Worm (Caenorhabditis elegans) whole organism, L3 larva: ENCODE data around the gene W04D12.1.
A peak's percentile ranks its signal among the peaks of the same experiment; 100 is the strongest.

Experiments used
- ZK546.5 ChIP-seq: sonication (generic microtip); optimal IDR thresholded peaks from 2 replicates; lab custom pipeline; 2017; ENCODE audit warnings: missing biosample characterization, missing genetic modification characterization
- aly-2 ChIP-seq: fragments of 150-350 bp; optimal IDR thresholded peaks from 2 replicates; lab custom pipeline; 2014; ENCODE audit warnings: missing biosample characterization, missing genetic modification characterization
- ama-1 ChIP-seq: fragments of 150-350 bp; optimal IDR thresholded peaks from 2 replicates; lab custom pipeline; 2018
- ceh-28 ChIP-seq: fragments of 150-350 bp; optimal IDR thresholded peaks from 2 replicates; lab custom pipeline; 2014; ENCODE audit warnings: missing biosample characterization, missing genetic modification reagents, missing genetic modification characterization
- ceh-82 ChIP-seq: fragments of 150-350 bp; optimal IDR thresholded peaks from 2 replicates; lab custom pipeline; 2014; ENCODE audit warnings: missing biosample characterization, missing genetic modification characterization
- daf-12 ChIP-seq: fragments of 150-350 bp; optimal IDR thresholded peaks from 2 replicates; lab custom pipeline; 2014; ENCODE audit warnings: missing biosample characterization, missing genetic modification reagents, missing genetic modification characterization
- egl-5 ChIP-seq: fragments of 150-350 bp; optimal IDR thresholded peaks from 2 replicates; lab custom pipeline; 2017; ENCODE audit warnings: missing biosample characterization, missing genetic modification reagents, missing genetic modification characterization, inconsistent platforms
- elt-1 ChIP-seq: fragments of 150-350 bp; optimal IDR thresholded peaks from 2 replicates; lab custom pipeline; 2014; ENCODE audit warnings: missing biosample characterization, missing genetic modification characterization
- elt-2 ChIP-seq: sonication (generic microtip); optimal IDR thresholded peaks from 2 replicates; lab custom pipeline; 2016; ENCODE audit warnings: missing genetic modification reagents, mild to moderate bottlenecking, missing genetic modification characterization, missing compliant biosample characterization
- fkh-10 ChIP-seq: sonication (generic microtip); optimal IDR thresholded peaks from 2 replicates; lab custom pipeline; 2017; ENCODE audit warnings: missing biosample characterization, missing genetic modification reagents, missing genetic modification characterization
- fkh-2 ChIP-seq: fragments of 150-350 bp; optimal IDR thresholded peaks from 2 replicates; lab custom pipeline; 2014; ENCODE audit warnings: missing biosample characterization, missing genetic modification reagents, missing genetic modification characterization
- fos-1 ChIP-seq: fragments of 150-350 bp; optimal IDR thresholded peaks from 2 replicates; lab custom pipeline; 2014; ENCODE audit warnings: missing biosample characterization, missing genetic modification characterization
- lin-39 ChIP-seq: fragments of 150-350 bp; optimal IDR thresholded peaks from 2 replicates; lab custom pipeline; 2018; ENCODE audit warnings: missing biosample characterization, missing genetic modification reagents, missing genetic modification characterization
- lsy-12 ChIP-seq: sonication (generic microtip); optimal IDR thresholded peaks from 2 replicates; lab custom pipeline; 2016; ENCODE audit warnings: mild to moderate bottlenecking, missing genetic modification characterization, missing compliant biosample characterization
- mdl-1 ChIP-seq: fragments of 150-350 bp; optimal IDR thresholded peaks from 2 replicates; lab custom pipeline; 2014; ENCODE audit warnings: missing biosample characterization, missing genetic modification characterization
- nfya-1 ChIP-seq: sonication (generic microtip); optimal IDR thresholded peaks from 2 replicates; lab custom pipeline; 2017; ENCODE audit warnings: missing genetic modification characterization, mild to moderate bottlenecking, missing compliant biosample characterization, antibody characterized with exemption, moderate library complexity; ENCODE audit not compliant: insufficient read depth
- nhr-11 ChIP-seq: fragments of 150-350 bp; optimal IDR thresholded peaks from 2 replicates; lab custom pipeline; 2014; ENCODE audit warnings: missing biosample characterization, missing genetic modification characterization
- nhr-12 ChIP-seq: fragments of 150-350 bp; optimal IDR thresholded peaks from 2 replicates; lab custom pipeline; 2014; ENCODE audit warnings: missing biosample characterization, missing genetic modification characterization
- nhr-23 ChIP-seq: fragments of 150-350 bp; optimal IDR thresholded peaks from 2 replicates; lab custom pipeline; 2014; ENCODE audit warnings: missing biosample characterization, missing genetic modification reagents, missing genetic modification characterization
- nhr-237 ChIP-seq: fragments of 150-350 bp; optimal IDR thresholded peaks from 2 replicates; lab custom pipeline; 2014; ENCODE audit warnings: missing biosample characterization, missing genetic modification characterization
- nhr-25 ChIP-seq: sonication (generic microtip); optimal IDR thresholded peaks from 2 replicates; lab custom pipeline; 2017; ENCODE audit warnings: missing biosample characterization, missing genetic modification characterization
- nhr-28 ChIP-seq: fragments of 150-350 bp; optimal IDR thresholded peaks from 2 replicates; lab custom pipeline; 2014; ENCODE audit warnings: missing biosample characterization, missing genetic modification characterization
- nhr-77 ChIP-seq: fragments of 150-350 bp; optimal IDR thresholded peaks from 2 replicates; lab custom pipeline; 2014; ENCODE audit warnings: missing biosample characterization, missing genetic modification characterization
- pha-4 ChIP-seq: fragments of 150-350 bp; optimal IDR thresholded peaks from 2 replicates; lab custom pipeline; 2014; ENCODE audit warnings: missing biosample characterization, missing genetic modification reagents, missing genetic modification characterization
- pqm-1 ChIP-seq: fragments of 150-350 bp; optimal IDR thresholded peaks from 2 replicates; lab custom pipeline; 2017; ENCODE audit warnings: missing biosample characterization, missing genetic modification characterization, inconsistent platforms
- sea-2 ChIP-seq: fragments of 150-350 bp; sonication (generic microtip); optimal IDR thresholded peaks from 4 replicates; lab custom pipeline; 2014; ENCODE audit warnings: missing biosample characterization, missing genetic modification reagents, missing genetic modification characterization
- skn-1 ChIP-seq: fragments of 150-350 bp; optimal IDR thresholded peaks from 2 replicates; lab custom pipeline; 2014; ENCODE audit warnings: missing biosample characterization, missing genetic modification characterization
- snpc-4 ChIP-seq: fragments of 150-350 bp; optimal IDR thresholded peaks from 2 replicates; lab custom pipeline; 2014; ENCODE audit warnings: missing biosample characterization, missing genetic modification characterization
- unc-39 ChIP-seq: sonication (generic microtip); optimal IDR thresholded peaks from 4 replicates; lab custom pipeline; 2017; ENCODE audit warnings: missing biosample characterization, missing genetic modification characterization
- unc-62 ChIP-seq: fragments of 150-350 bp; sonication (generic microtip); optimal IDR thresholded peaks from 4 replicates; lab custom pipeline; 2014; ENCODE audit warnings: missing biosample characterization, missing genetic modification reagents, missing genetic modification characterization
- zag-1 ChIP-seq: fragments of 150-350 bp; optimal IDR thresholded peaks from 2 replicates; lab custom pipeline; 2014; ENCODE audit warnings: missing biosample characterization, missing genetic modification characterization
- ztf-11 ChIP-seq: fragments of 150-350 bp; optimal IDR thresholded peaks from 2 replicates; lab custom pipeline; 2014; ENCODE audit warnings: missing biosample characterization, missing genetic modification characterization

The W04D12.1 gene

DNA sequence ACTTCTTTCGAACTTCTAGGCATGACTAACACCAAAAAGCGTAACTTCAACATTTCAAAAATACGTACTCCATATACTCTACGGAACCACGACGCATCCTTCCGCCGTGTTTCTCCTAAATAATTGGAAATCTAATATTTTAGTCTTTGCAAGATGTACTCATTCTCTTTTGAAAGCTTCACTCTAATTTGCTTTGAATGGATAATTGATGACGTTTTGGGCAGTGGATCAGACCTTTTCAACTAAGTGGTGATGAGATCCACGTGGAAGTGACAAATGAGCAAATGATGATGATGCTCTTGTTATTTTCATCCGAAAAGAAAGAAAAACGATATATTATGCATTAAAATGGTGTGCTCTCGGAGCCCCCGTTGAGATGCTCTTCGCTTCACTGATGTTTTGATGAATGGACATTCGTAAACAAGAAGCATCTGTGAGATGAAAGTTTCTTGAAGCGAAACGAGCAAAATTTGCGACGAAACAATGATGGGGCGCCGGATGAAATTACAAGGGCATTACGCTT, 12.2 kb upstream of the W04D12.1 start:
- TF ChIP-seq ZK546.5 (tag; lab: Kevin White, UChicago) (no peak), ceh-82 (tag; lab: Kevin White, UChicago) (no peak), mdl-1 (tag; lab: Kevin White, UChicago) (no peak), nhr-28 (tag; lab: Kevin White, UChicago) (no peak), daf-12 (tag; lab: Kevin White, UChicago) (no peak), zag-1 (tag; lab: Kevin White, UChicago) (no peak), nhr-12 (tag; lab: Kevin White, UChicago) (no peak), lsy-12 (tag; lab: Kevin White, UChicago) (no peak), lin-39 (tag; lab: Kevin White, UChicago) (no peak), unc-39 (no peak)

DNA sequence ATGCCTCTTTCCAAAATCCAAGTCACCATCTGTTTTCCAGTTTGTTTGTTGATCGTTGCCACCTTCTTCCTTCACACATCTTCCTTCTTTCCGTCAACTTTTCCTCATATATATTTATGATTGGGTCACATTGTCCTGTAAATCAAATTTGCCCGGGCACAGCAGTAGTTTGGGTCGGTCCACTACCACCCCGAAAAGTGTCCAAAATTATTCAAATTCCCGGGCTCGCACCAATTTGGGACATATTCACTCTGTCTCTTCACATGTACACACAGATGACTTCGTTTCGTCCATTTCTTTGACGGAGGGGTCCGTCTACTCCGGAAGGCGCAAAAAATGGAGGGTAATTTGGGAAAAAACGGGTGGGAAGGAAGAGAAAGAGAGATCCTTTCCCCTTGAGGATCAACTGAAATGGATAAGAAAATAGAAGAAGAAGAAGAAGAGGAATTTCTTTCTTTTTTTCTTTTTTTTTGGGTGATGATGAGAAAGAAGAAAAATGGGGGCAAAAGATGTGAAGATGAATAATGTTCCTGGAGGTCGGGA, 9.8 kb upstream of the W04D12.1 start:
- TF ChIP-seq ztf-11 (no peak), nfya-1 (tag; lab: Kevin White, UChicago) (peak; percentile 3), nhr-77 (no peak), snpc-4 (tag; lab: Kevin White, UChicago) (no peak)

DNA sequence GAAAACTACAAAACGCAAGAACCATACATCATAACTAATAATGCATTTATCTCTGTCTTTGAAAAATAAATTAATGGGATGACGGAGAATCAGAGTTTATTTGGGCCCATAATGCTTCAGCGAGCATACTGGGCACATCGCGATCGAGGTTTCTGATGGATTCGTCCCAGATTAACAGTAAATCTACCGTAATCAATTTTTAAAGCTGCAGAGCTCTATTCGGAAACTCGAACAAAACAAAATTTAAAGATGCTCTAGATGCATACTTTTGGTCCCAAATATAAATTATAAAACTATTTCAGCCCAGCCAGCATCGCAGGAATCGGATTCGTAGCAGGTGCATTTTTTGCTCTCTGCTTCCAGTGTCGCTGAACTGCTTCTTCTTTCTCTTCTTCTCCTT, 8.7 kb upstream of the W04D12.1 start:
- no peak for TF ChIP-seq nhr-23 (tag; lab: Kevin White, UChicago)
- TF ChIP-seq egl-5 = no peak
- no peak for TF ChIP-seq nhr-77
- no peak for TF ChIP-seq unc-62 (GFP tag; lab: Kevin White, UChicago)
- TF ChIP-seq daf-12 (tag; lab: Kevin White, UChicago) = no peak
- TF ChIP-seq fos-1 (tag; lab: Kevin White, UChicago) = no peak
- TF ChIP-seq fkh-10 (GFP tag; lab: Kevin White, UChicago) = no peak
- no peak for TF ChIP-seq sea-2 (GFP tag; lab: Kevin White, UChicago)
- no peak for TF ChIP-seq elt-1 (tag; lab: Kevin White, UChicago)
- TF ChIP-seq pha-4 (tag; lab: Kevin White, UChicago) = no peak
- TF ChIP-seq nhr-28 (tag; lab: Kevin White, UChicago) = no peak
- TF ChIP-seq ama-1 (lab: Kevin White, UChicago) = no peak
- no peak for TF ChIP-seq skn-1 (tag; lab: Kevin White, UChicago)
- TF ChIP-seq ceh-28 (tag; lab: Kevin White, UChicago) = no peak
- no peak for TF ChIP-seq nhr-25 (tag; lab: Kevin White, UChicago)

DNA sequence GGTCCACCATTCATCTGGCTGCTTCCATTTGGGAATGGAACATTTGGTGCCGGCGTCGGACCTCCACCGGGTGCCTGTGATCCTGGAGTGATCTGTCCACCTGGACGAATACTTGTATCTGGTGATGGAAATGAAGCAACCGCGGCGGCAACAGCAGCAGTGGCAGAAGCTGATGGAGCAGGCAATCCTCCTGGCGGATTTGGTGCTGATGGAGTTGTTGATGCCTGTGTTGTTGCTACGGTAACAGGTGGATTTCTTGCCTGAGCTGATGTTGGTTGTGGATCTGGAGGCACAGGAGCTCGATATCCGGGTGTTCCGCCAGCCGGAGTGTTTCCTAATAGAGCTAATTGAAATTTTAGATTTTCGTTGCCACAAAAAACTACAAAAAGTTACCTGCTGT, 4.3 kb upstream of the W04D12.1 start:
- no peak for TF ChIP-seq nhr-237 (tag; lab: Kevin White, UChicago)
- no peak for TF ChIP-seq ZK546.5 (tag; lab: Kevin White, UChicago)
- no peak for TF ChIP-seq nhr-28 (tag; lab: Kevin White, UChicago)
- TF ChIP-seq lin-39 (tag; lab: Kevin White, UChicago) = no peak
- TF ChIP-seq nhr-77 = no peak
- TF ChIP-seq aly-2 (tag; lab: Kevin White, UChicago) = no peak
- TF ChIP-seq nfya-1 (tag; lab: Kevin White, UChicago) = no peak
- TF ChIP-seq pqm-1 (tag; lab: Kevin White, UChicago) = no peak
- no peak for TF ChIP-seq ama-1 (lab: Kevin White, UChicago)
- TF ChIP-seq, all 47 proteins: peak for 0

DNA sequence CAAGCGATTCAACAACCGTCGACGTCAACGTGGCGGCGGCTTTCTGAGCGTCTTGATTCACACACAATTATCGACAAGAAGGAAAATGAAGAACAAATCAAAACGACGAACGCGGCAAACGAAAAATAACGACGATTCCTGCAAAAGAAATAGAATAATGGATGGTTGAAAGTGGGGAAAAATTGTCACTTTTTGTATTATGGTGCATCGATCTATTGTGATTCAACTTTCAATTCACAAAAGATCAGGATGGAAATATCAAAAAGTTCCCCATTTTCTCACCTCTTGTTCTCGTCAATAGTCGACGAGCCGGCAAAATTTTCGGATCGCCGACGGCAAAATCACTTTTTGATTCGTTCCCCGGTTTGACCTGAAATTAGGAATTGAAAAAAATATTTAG, 3.4 kb upstream of the W04D12.1 start, which contains the start of the genes R12B2.13 and mdt-15:
R12B2.13 (minus strand) TSS at position 101 of the 400 bp plus-strand sequence.
mdt-15 (minus strand) TSS at position 376 of the 400 bp plus-strand sequence.
- TF ChIP-seq sea-2 (GFP tag; lab: Kevin White, UChicago) = no peak
- TF ChIP-seq ZK546.5 (tag; lab: Kevin White, UChicago) = no peak
- no peak for TF ChIP-seq unc-39
- no peak for TF ChIP-seq nhr-11 (tag; lab: Kevin White, UChicago)
- no peak for TF ChIP-seq zag-1 (tag; lab: Kevin White, UChicago)
- no peak for TF ChIP-seq fkh-2 (tag; lab: Kevin White, UChicago)
- no peak for TF ChIP-seq daf-12 (tag; lab: Kevin White, UChicago)
- no peak for TF ChIP-seq fos-1 (tag; lab: Kevin White, UChicago)
- TF ChIP-seq elt-2 (tag; lab: Kevin White, UChicago) = no peak
